Fruit fly (Drosophila melanogaster): ENCODE results near the gene CG17298.
A peak's percentile ranks its signal among the peaks of the same experiment; 100 is the strongest.

The CG17298 gene

DNA sequence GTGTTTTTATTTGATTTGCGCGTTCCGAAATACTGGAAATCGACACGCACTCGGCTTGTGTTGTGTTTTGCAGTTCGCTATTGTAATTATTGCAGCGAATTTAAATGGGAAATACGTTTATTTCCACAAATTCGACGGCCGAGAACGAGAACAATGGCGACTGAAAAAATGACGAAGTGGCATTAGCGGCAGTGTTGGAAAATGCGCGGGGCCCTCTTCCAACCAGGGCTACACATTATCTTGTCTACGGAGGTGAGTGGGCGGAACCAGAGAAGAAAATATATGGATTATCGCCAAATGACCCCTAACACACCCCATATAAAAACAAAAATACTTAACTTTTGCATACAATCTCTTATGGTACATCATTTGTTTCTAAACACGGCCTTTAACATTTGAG lies 14.1 kb upstream of the CG17298 start, which contains the start of gene Rab1 (continued):
- no peak for TF ChIP-seq CG2129 (GFP tag; IDR thresholded peaks at IDR 0.05; ENCODE audit: partially characterized antibody)
- no peak for TF ChIP-seq CG6654 (GFP tag; optimal IDR thresholded peaks at IDR 0.05)
- TF ChIP-seq zen (tag; optimal IDR thresholded peaks at IDR 0.05), result peak; percentile 12
- no peak for TF ChIP-seq btn (GFP tag; optimal IDR thresholded peaks at IDR 0.05)
- TF ChIP-seq NC2α (GFP tag; optimal IDR thresholded peaks at IDR 0.05), result no peak
- no peak for TF ChIP-seq Rx (GFP tag; IDR thresholded peaks at IDR 0.05)
- peak in 1 of 2 experiments; percentile 59 for TF ChIP-seq Hr51 (GFP tag; optimal IDR thresholded peaks at IDR 0.05)
- TF ChIP-seq slbo (GFP tag; IDR thresholded peaks at IDR 0.05), result peak; percentile 66
- peak; percentile 4 for TF ChIP-seq CG10654 (GFP tag; optimal IDR thresholded peaks at IDR 0.05)
- TF ChIP-seq CG14860 (GFP tag; IDR thresholded peaks at IDR 0.05; ENCODE audit: partially characterized antibody), result no peak
- no peak for TF ChIP-seq Atf6 (GFP tag; IDR thresholded peaks at IDR 0.05)
- peak; percentile 25 for TF ChIP-seq CG13296 (GFP tag; optimal IDR thresholded peaks at IDR 0.05)
- TF ChIP-seq CG4820 (GFP tag; optimal IDR thresholded peaks at IDR 0.05), result no peak
- peak; percentile 50 for TF ChIP-seq lab (GFP tag; optimal IDR thresholded peaks at IDR 0.05)
- no peak for TF ChIP-seq zf30C (GFP tag; optimal IDR thresholded peaks at IDR 0.05)
- TF ChIP-seq Deaf1 (tag; optimal IDR thresholded peaks at IDR 0.05), result peak; percentile 62
- TF ChIP-seq CG8281 (tag; optimal IDR thresholded peaks at IDR 0.05), result peak; percentile 25
- TF ChIP-seq h (optimal IDR thresholded peaks at IDR 0.05), result no peak
- no peak for TF ChIP-seq zfh1 (GFP tag; IDR thresholded peaks at IDR 0.05)
- no peak for TF ChIP-seq CG10462 (GFP tag; optimal IDR thresholded peaks at IDR 0.05)
- no peak for TF ChIP-seq Optix (GFP tag; IDR thresholded peaks at IDR 0.05)
- TF ChIP-seq CG6689 (GFP tag; IDR thresholded peaks at IDR 0.05), result no peak
- TF ChIP-seq Stat92E (GFP tag; optimal IDR thresholded peaks at IDR 0.05), result no peak
- TF ChIP-seq pan (optimal IDR thresholded peaks at IDR 0.05), result no peak
- no peak for TF ChIP-seq pan (GFP tag; optimal IDR thresholded peaks at IDR 0.05 in 1 of 2, IDR thresholded peaks at IDR 0.05 in 1 of 2)
- peak; percentile 8 for TF ChIP-seq CG12104 (GFP tag; optimal IDR thresholded peaks at IDR 0.05)
- no peak for TF ChIP-seq CG18011 (GFP tag; optimal IDR thresholded peaks at IDR 0.05)
- TF ChIP-seq CG9727 (GFP tag; optimal IDR thresholded peaks at IDR 0.05), result no peak
- no peak for TF ChIP-seq Ada2b (GFP tag; IDR thresholded peaks at IDR 0.05)
- TF ChIP-seq CG31441 (GFP tag; IDR thresholded peaks at IDR 0.05), result no peak
- no peak for TF ChIP-seq Hand (GFP tag; optimal IDR thresholded peaks at IDR 0.05)
- no peak for TF ChIP-seq CG4282 (GFP tag; optimal IDR thresholded peaks at IDR 0.05)
- no peak for TF ChIP-seq Dll (GFP tag; IDR thresholded peaks at IDR 0.05; ENCODE audit: partially characterized antibody)
- TF ChIP-seq luna (GFP tag; optimal IDR thresholded peaks at IDR 0.05), result no peak
- peak; percentile 41 for TF ChIP-seq CG2678 (tag; optimal IDR thresholded peaks at IDR 0.05)
- no peak for TF ChIP-seq dmrt99B (tag; optimal IDR thresholded peaks at IDR 0.05)
- no peak for TF ChIP-seq sna (GFP tag; IDR thresholded peaks at IDR 0.05; ENCODE audit: partially characterized antibody)
- TF ChIP-seq eyg (GFP tag; optimal IDR thresholded peaks at IDR 0.05), result peak; percentile 6
- peak; percentile 10 for TF ChIP-seq Nf-YC (tag; optimal IDR thresholded peaks at IDR 0.05)
- peak; percentile 64 for TF ChIP-seq Side (GFP tag; optimal IDR thresholded peaks at IDR 0.05)
- TF ChIP-seq chinmo (GFP tag; IDR thresholded peaks at IDR 0.05; ENCODE audit: partially characterized antibody), result 0 out of 4 replicates have a peak, but pooled peaks have one; percentile 60
- peak; percentile 17 for TF ChIP-seq Bteb2 (GFP tag; optimal IDR thresholded peaks at IDR 0.05)
- TF ChIP-seq CG8924 (tag; optimal IDR thresholded peaks at IDR 0.05), result no peak
- TF ChIP-seq Scr (GFP tag; IDR thresholded peaks at IDR 0.05; ENCODE audit: partially characterized antibody), result no peak
- no peak for TF ChIP-seq Eip74EF (GFP tag; optimal IDR thresholded peaks at IDR 0.05)
- no peak for TF ChIP-seq Abd-B (GFP tag; optimal IDR thresholded peaks at IDR 0.05)
- TF ChIP-seq knrl (GFP tag; IDR thresholded peaks at IDR 0.05; ENCODE audit: partially characterized antibody), result no peak
- peak; percentile 47 for TF ChIP-seq Hsf (GFP tag; optimal IDR thresholded peaks at IDR 0.05)
- TF ChIP-seq Sin3A (optimal IDR thresholded peaks at IDR 0.05), result peak; percentile 12
- no peak for TF ChIP-seq CG7556 (GFP tag; optimal IDR thresholded peaks at IDR 0.05)
- TF ChIP-seq jing (GFP tag; optimal IDR thresholded peaks at IDR 0.05), result no peak

Data from whole organism, embryonic.